Worm (Caenorhabditis elegans): ENCODE results near the gene decr-1.1.
A peak's percentile ranks its signal among the peaks of the same experiment; 100 is the strongest.

decr-1.1 gene

DNA sequence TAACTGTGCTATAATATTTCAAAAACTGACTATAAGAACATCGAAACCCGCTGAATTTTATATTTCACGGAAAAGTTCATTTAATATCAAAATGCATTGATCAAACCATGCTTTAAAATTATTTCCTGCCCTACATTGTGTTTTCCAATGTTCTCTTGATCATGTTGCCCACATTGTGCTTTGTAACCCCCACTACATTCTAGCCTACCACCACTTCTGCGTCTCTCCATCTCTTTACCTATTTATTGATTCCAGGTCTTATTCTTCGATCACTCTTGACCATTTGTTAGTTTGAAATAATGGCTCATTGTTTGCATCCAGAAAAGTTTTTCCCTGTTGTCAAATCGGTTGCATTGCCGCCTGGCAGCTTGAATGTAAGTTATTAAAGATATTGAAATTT lies at the start of gene decr-1.1:
Gene decr-1.1, plus strand, starts transcription at position 210 of the 400 bp plus-strand sequence.
- TF ChIP-seq pqm-1 (tag; optimal IDR thresholded peaks at IDR 0.05) (no peak), ceh-48 (tag; optimal IDR thresholded peaks at IDR 0.05) (peak; percentile 3)

DNA sequence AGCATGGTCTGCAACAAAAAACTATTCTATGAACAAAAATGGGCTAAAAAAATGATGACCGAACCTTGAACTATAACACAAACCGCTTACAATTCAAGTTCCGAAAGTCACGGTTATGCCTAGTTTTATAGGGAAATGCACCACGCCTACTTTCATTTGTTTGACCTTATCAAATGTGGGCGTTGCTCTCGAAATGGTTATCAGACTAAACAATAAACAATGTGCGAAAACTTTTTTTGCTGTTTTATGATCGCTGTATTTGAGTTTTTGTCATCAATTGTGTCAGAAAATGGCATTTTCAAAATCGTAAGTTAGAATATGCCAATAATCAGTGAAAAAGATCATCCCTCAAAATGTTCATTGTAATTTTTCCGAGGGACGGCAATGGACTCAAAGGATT lies 46.1 kb upstream of the decr-1.1 start, which contains the start of gene F35E12.6:
Gene F35E12.6, minus strand, starts transcription at position 101 of the 400 bp plus-strand sequence.
- TF ChIP-seq ceh-18 (tag; optimal IDR thresholded peaks at IDR 0.05) (no peak), ceh-6 (GFP tag; optimal IDR thresholded peaks at IDR 0.05) (no peak), pat-9 (tag; optimal IDR thresholded peaks at IDR 0.05) (no peak), lin-11 (tag; optimal IDR thresholded peaks at IDR 0.05) (no peak), unc-86 (tag; optimal IDR thresholded peaks at IDR 0.05) (no peak), hlh-8 (tag; optimal IDR thresholded peaks at IDR 0.05) (no peak), gmeb-2 (tag; optimal IDR thresholded peaks at IDR 0.05) (no peak), ets-4 (tag; optimal IDR thresholded peaks at IDR 0.05) (no peak), Y22D7AL.16 (tag; optimal IDR thresholded peaks at IDR 0.05) (no peak), sdc-2 (tag; optimal IDR thresholded peaks at IDR 0.05) (no peak), C38D4.7 (GFP tag; optimal IDR thresholded peaks at IDR 0.05) (no peak), syd-9 (tag; optimal IDR thresholded peaks at IDR 0.05) (no peak), nhr-11 (tag; optimal IDR thresholded peaks at IDR 0.05) (no peak), ahr-1 (tag; optimal IDR thresholded peaks at IDR 0.05) (no peak), ceh-34 (tag; optimal IDR thresholded peaks at IDR 0.05) (no peak), C08G9.2 (tag; optimal IDR thresholded peaks at IDR 0.05) (no peak), tbx-7 (tag; optimal IDR thresholded peaks at IDR 0.05) (no peak)

DNA sequence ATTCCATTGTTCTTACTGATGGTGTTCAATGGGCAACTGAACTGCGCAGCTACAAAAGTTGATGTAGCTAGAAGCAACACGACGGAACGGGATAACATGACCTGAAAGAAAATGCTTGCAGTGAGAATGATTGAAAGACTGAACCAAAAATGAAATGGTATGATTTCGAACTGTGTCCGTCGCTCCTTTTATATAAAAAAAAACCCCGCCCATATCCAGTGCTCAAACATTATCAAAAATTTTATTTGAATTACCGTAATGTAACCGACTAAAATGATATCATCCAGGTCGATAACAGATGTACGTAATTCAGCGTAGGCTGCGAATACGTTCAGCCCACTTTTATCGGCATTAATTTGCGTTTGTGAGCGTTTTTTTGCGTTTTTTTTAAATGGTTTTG lies 43.8 kb upstream of the decr-1.1 start, which contains the start of gene irg-5:
Gene irg-5, minus strand, starts transcription at position 101 of the 400 bp plus-strand sequence.
- no peak for TF ChIP-seq npax-4 (tag; optimal IDR thresholded peaks at IDR 0.05)
- TF ChIP-seq zip-5 (tag; optimal IDR thresholded peaks at IDR 0.05): no peak
- no peak for TF ChIP-seq syd-9 (tag; optimal IDR thresholded peaks at IDR 0.05)
- no peak for TF ChIP-seq odd-2 (tag; optimal IDR thresholded peaks at IDR 0.05)
- no peak for TF ChIP-seq ceh-48 (tag; optimal IDR thresholded peaks at IDR 0.05)
- TF ChIP-seq fkh-6 (tag; optimal IDR thresholded peaks at IDR 0.05): no peak
- TF ChIP-seq hlh-8 (tag; optimal IDR thresholded peaks at IDR 0.05): no peak
- TF ChIP-seq pqm-1 (tag; optimal IDR thresholded peaks at IDR 0.05): no peak
- no peak for TF ChIP-seq elt-4 (tag; optimal IDR thresholded peaks at IDR 0.05)
- no peak for TF ChIP-seq dve-1 (tag; optimal IDR thresholded peaks at IDR 0.05)
- no peak for TF ChIP-seq ceh-14 (tag; optimal IDR thresholded peaks at IDR 0.05)
- no peak for TF ChIP-seq elt-2 (tag; optimal IDR thresholded peaks at IDR 0.05)

DNA sequence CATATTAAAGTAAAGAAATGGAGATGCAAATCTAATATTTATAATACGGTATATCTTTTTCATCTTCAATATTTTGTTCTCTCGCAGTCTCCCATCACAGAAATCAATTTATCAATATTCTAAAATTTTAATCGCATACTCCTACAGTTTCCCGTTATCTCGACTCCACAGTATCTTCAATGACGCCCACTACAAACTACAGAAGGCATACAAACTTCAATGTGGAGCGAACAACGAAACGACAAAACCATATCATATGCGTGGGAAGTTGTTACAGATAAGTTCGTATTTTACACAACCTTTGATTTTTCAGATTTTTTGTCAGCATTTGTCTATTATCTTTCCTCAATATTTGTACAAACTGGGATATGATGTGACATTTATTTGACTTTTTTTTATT lies 42.3 kb upstream of the decr-1.1 start:
- TF ChIP-seq pqm-1 (tag; optimal IDR thresholded peaks at IDR 0.05) (no peak), dve-1 (tag; optimal IDR thresholded peaks at IDR 0.05) (no peak), fkh-10 (GFP tag; optimal IDR thresholded peaks at IDR 0.05) (no peak), nfya-1 (tag; optimal IDR thresholded peaks at IDR 0.05) (no peak), hlh-13 (GFP tag; optimal IDR thresholded peaks at IDR 0.05) (no peak), ama-1 (optimal IDR thresholded peaks at IDR 0.05) (no peak), ahr-1 (tag; optimal IDR thresholded peaks at IDR 0.05) (no peak), ceh-31 (tag; optimal IDR thresholded peaks at IDR 0.05) (no peak), pros-1 (tag; optimal IDR thresholded peaks at IDR 0.05) (no peak), unc-86 (tag; optimal IDR thresholded peaks at IDR 0.05) (no peak), pha-2 (tag; optimal IDR thresholded peaks at IDR 0.05) (no peak), sdc-2 (tag; optimal IDR thresholded peaks at IDR 0.05) (no peak), ceh-9 (tag; optimal IDR thresholded peaks at IDR 0.05) (no peak), rnt-1 (tag; optimal IDR thresholded peaks at IDR 0.05) (no peak), mec-3 (tag; optimal IDR thresholded peaks at IDR 0.05; ENCODE audit: borderline replicate concordance) (no peak), unc-42 (tag; optimal IDR thresholded peaks at IDR 0.05) (no peak)
